Worm (Caenorhabditis elegans) whole organism, mixed stage, embryonic: Measurements from ENCODE around the gene cld-9.

Experiments used
- blmp-1 ChIP-seq: fragments of 150-350 bp; optimal IDR thresholded peaks from 2 replicates; lab custom pipeline; 2014; ENCODE audit warnings: missing biosample characterization, missing genetic modification characterization
- ceh-39 ChIP-seq: fragments of 150-350 bp; optimal IDR thresholded peaks from 2 replicates; lab custom pipeline; 2014; ENCODE audit warnings: missing biosample characterization, missing genetic modification characterization
- ceh-43 ChIP-seq: fragments of 200-800 bp; sonication (Bioruptor generic); optimal IDR thresholded peaks from 2 replicates; lab custom pipeline; 2018; ENCODE audit warnings: mild to moderate bottlenecking, missing genetic modification characterization, moderate library complexity, missing compliant biosample characterization
- ceh-83 ChIP-seq: fragments of 200-800 bp; sonication (Bioruptor generic); optimal IDR thresholded peaks from 2 replicates; lab custom pipeline; 2018; ENCODE audit warnings: mild to moderate bottlenecking, missing genetic modification characterization, missing compliant biosample characterization
- ces-1 ChIP-seq: fragments of 150-350 bp; optimal IDR thresholded peaks from 2 replicates; lab custom pipeline; 2014; ENCODE audit warnings: missing biosample characterization, missing genetic modification reagents, missing genetic modification characterization
- cnd-1 ChIP-seq: fragments of 200-800 bp; sonication (Bioruptor generic); optimal IDR thresholded peaks from 2 replicates; lab custom pipeline; 2018; ENCODE audit warnings: mild to moderate bottlenecking, missing genetic modification characterization, missing compliant biosample characterization
- drap-1 ChIP-seq: fragments of 200-800 bp; sonication (Bioruptor generic); optimal IDR thresholded peaks from 3 replicates; lab custom pipeline; 2018; ENCODE audit warnings: mild to moderate bottlenecking, missing genetic modification characterization, missing compliant biosample characterization
- elt-1 ChIP-seq: sonication (generic microtip); optimal IDR thresholded peaks from 2 replicates; lab custom pipeline; 2017; ENCODE audit warnings: missing genetic modification characterization, mild to moderate bottlenecking, missing compliant biosample characterization, antibody characterized with exemption, moderate library complexity, borderline replicate concordance; ENCODE audit not compliant: insufficient read depth
- elt-3 ChIP-seq: fragments of 150-350 bp; optimal IDR thresholded peaks from 2 replicates; lab custom pipeline; 2014; ENCODE audit warnings: missing biosample characterization, missing genetic modification characterization
- flh-1 ChIP-seq: fragments of 200-800 bp; sonication (Bioruptor generic); optimal IDR thresholded peaks from 2 replicates; lab custom pipeline; 2018; ENCODE audit warnings: mild to moderate bottlenecking, missing genetic modification characterization, moderate library complexity, missing compliant biosample characterization
- ham-2 ChIP-seq: fragments of 200-800 bp; sonication (Bioruptor generic); optimal IDR thresholded peaks from 2 replicates; lab custom pipeline; 2018; ENCODE audit warnings: mild to moderate bottlenecking, missing genetic modification characterization, missing compliant biosample characterization
- lin-32 ChIP-seq: fragments of 200-800 bp; sonication (Bioruptor generic); optimal IDR thresholded peaks from 2 replicates; lab custom pipeline; 2018; ENCODE audit warnings: mild to moderate bottlenecking, missing genetic modification characterization, missing compliant biosample characterization
- lsy-2 ChIP-seq: fragments of 150-350 bp; optimal IDR thresholded peaks from 2 replicates; lab custom pipeline; 2014; ENCODE audit warnings: missing biosample characterization, missing genetic modification characterization
- mab-5 ChIP-seq: fragments of 150-350 bp; optimal IDR thresholded peaks from 2 replicates; lab custom pipeline; 2014; ENCODE audit warnings: missing biosample characterization, missing genetic modification characterization
- mls-2 ChIP-seq: sonication (generic microtip); optimal IDR thresholded peaks from 2 replicates; lab custom pipeline; 2016; ENCODE audit warnings: mild to moderate bottlenecking, missing genetic modification characterization, moderate library complexity, missing compliant biosample characterization
- nhr-12 ChIP-seq: fragments of 150-350 bp; optimal IDR thresholded peaks from 2 replicates; lab custom pipeline; 2014; ENCODE audit warnings: missing biosample characterization, missing genetic modification characterization
- nhr-2 ChIP-seq: fragments of 150-350 bp; optimal IDR thresholded peaks from 2 replicates; lab custom pipeline; 2014; ENCODE audit warnings: missing biosample characterization, missing genetic modification characterization
- nhr-237 ChIP-seq: fragments of 150-350 bp; optimal IDR thresholded peaks from 2 replicates; lab custom pipeline; 2014; ENCODE audit warnings: missing biosample characterization, missing genetic modification characterization
- nhr-28 ChIP-seq: fragments of 150-350 bp; optimal IDR thresholded peaks from 2 replicates; lab custom pipeline; 2014; ENCODE audit warnings: missing biosample characterization, missing genetic modification characterization
- nhr-76 ChIP-seq: sonication (generic microtip); optimal IDR thresholded peaks from 2 replicates; lab custom pipeline; 2017; ENCODE audit warnings: missing biosample characterization, missing genetic modification characterization
- pha-4 ChIP-seq: fragments of 150-350 bp; optimal IDR thresholded peaks from 2 replicates; lab custom pipeline; 2018; ENCODE audit warnings: missing biosample characterization, missing genetic modification reagents, missing genetic modification characterization
- sptf-1 ChIP-seq: sonication (generic microtip); optimal IDR thresholded peaks from 2 replicates; lab custom pipeline; 2017; ENCODE audit warnings: mild to moderate bottlenecking, missing genetic modification characterization, moderate library complexity, missing compliant biosample characterization
- tbx-8 ChIP-seq: fragments of 200-800 bp; sonication (Bioruptor generic); optimal IDR thresholded peaks from 2 replicates; lab custom pipeline; 2018; ENCODE audit warnings: mild to moderate bottlenecking, missing genetic modification characterization, moderate library complexity, missing compliant biosample characterization
- unc-120 ChIP-seq: sonication (generic microtip); optimal IDR thresholded peaks from 2 replicates; lab custom pipeline; 2017; ENCODE audit warnings: missing genetic modification characterization, missing compliant biosample characterization; ENCODE audit not compliant: poor library complexity, severe bottlenecking
- unc-39 ChIP-seq: fragments of 150-350 bp; optimal IDR thresholded peaks from 2 replicates; lab custom pipeline; 2014; ENCODE audit warnings: missing biosample characterization, missing genetic modification characterization
- unc-62 ChIP-seq: fragments of 150-350 bp; optimal IDR thresholded peaks from 2 replicates; lab custom pipeline; 2014; ENCODE audit warnings: missing biosample characterization, missing genetic modification reagents, missing genetic modification characterization
- ztf-11 ChIP-seq: fragments of 150-350 bp; optimal IDR thresholded peaks from 2 replicates; lab custom pipeline; 2014; ENCODE audit warnings: missing biosample characterization, missing genetic modification characterization

The cld-9 gene

ce11 chrV:13751811-13752210, at the start of gene cld-9:
Gene cld-9, minus strand, starts transcription at chrV:13751891.
- TF ChIP-seq lin-32 (GFP tag; lab: Kevin White, UChicago) (no peak), nhr-12 (tag; lab: Kevin White, UChicago) (no peak), mls-2 (tag; lab: Kevin White, UChicago) (no peak), nhr-237 (tag; lab: Kevin White, UChicago) (no peak), ceh-83 (no peak)

ce11 chrV:13799190-13799589, 47.5 kb upstream of the cld-9 start:
- no peak for TF ChIP-seq unc-62 (GFP tag; lab: Kevin White, UChicago)
- TF ChIP-seq mls-2 (tag; lab: Kevin White, UChicago), result no peak
- TF ChIP-seq nhr-76 (tag; lab: Kevin White, UChicago), result no peak
- no peak for TF ChIP-seq pha-4 (tag; lab: Kevin White, UChicago)
- no peak for TF ChIP-seq ham-2 (GFP tag; lab: Kevin White, UChicago)
- TF ChIP-seq lin-32 (GFP tag; lab: Kevin White, UChicago), result no peak
- TF ChIP-seq blmp-1 (tag; lab: Kevin White, UChicago), result no peak
- TF ChIP-seq lsy-2 (tag; lab: Kevin White, UChicago), result no peak
- no peak for TF ChIP-seq tbx-8
- no peak for TF ChIP-seq ceh-83
- TF ChIP-seq ceh-43 (GFP tag; lab: Kevin White, UChicago), result no peak
- no peak for TF ChIP-seq unc-39
- no peak for TF ChIP-seq nhr-2 (tag; lab: Kevin White, UChicago)
- TF ChIP-seq nhr-12 (tag; lab: Kevin White, UChicago), result no peak
- TF ChIP-seq unc-120 (tag; lab: Kevin White, UChicago), result no peak
- no peak for TF ChIP-seq drap-1 (GFP tag; lab: Kevin White, UChicago)
- no peak for TF ChIP-seq ztf-11
- no peak for TF ChIP-seq sptf-1 (tag; lab: Kevin White, UChicago)
- no peak for TF ChIP-seq mab-5
- TF ChIP-seq nhr-28 (tag; lab: Kevin White, UChicago), result no peak

ce11 chrV:13796246-13796776, 44.6 kb upstream of the cld-9 start, which contains the start of gene twk-32:
Gene twk-32, plus strand, starts transcription at chrV:13796641.
- TF ChIP-seq ces-1 (GFP tag; lab: Kevin White, UChicago) (peak; percentile 18), pha-4 (tag; lab: Kevin White, UChicago) (no peak), nhr-12 (tag; lab: Kevin White, UChicago) (no peak)

- TF ChIP-seq cnd-1 (tag; lab: Kevin White, UChicago) (no peak), nhr-28 (tag; lab: Kevin White, UChicago) (no peak), sptf-1 (tag; lab: Kevin White, UChicago) (no peak), ceh-39 (tag; lab: Kevin White, UChicago) (no peak), elt-1 (tag; lab: Kevin White, UChicago) (no peak), lsy-2 (tag; lab: Kevin White, UChicago) (no peak), pha-4 (tag; lab: Kevin White, UChicago) (no peak), elt-3 (tag; lab: Kevin White, UChicago) (no peak), ceh-83 (no peak), drap-1 (GFP tag; lab: Kevin White, UChicago) (no peak), ztf-11 (no peak), unc-62 (GFP tag; lab: Kevin White, UChicago) (no peak)
- TF ChIP-seq, all 35 proteins: peak for 0
Observed at ce11 chrV:13794046-13794445, 42.4 kb upstream of the cld-9 start.

ce11 chrV:13790557-13790956, 38.9 kb upstream of the cld-9 start:
- TF ChIP-seq drap-1 (GFP tag; lab: Kevin White, UChicago) (no peak), ham-2 (GFP tag; lab: Kevin White, UChicago) (no peak), nhr-28 (tag; lab: Kevin White, UChicago) (no peak), ceh-83 (no peak), pha-4 (tag; lab: Kevin White, UChicago) (no peak), ztf-11 (no peak), nhr-12 (tag; lab: Kevin White, UChicago) (no peak), flh-1 (GFP tag; lab: Kevin White, UChicago) (no peak), nhr-237 (tag; lab: Kevin White, UChicago) (no peak), lsy-2 (tag; lab: Kevin White, UChicago) (no peak), ceh-39 (tag; lab: Kevin White, UChicago) (no peak), nhr-2 (tag; lab: Kevin White, UChicago) (no peak), mab-5 (no peak), ceh-43 (GFP tag; lab: Kevin White, UChicago) (no peak), cnd-1 (tag; lab: Kevin White, UChicago) (no peak), ces-1 (GFP tag; lab: Kevin White, UChicago) (no peak), unc-62 (GFP tag; lab: Kevin White, UChicago) (no peak)
